Worm (Caenorhabditis elegans) whole organism, L3 larva: ENCODE results near the gene fbxa-209.

Experiments
- R02D3.7 ChIP-seq: fragments of 150-350 bp; optimal IDR thresholded peaks from 2 replicates; lab custom pipeline; 2014; ENCODE audit warnings: missing biosample characterization, missing genetic modification characterization
- aly-2 ChIP-seq: fragments of 150-350 bp; optimal IDR thresholded peaks from 2 replicates; lab custom pipeline; 2014; ENCODE audit warnings: missing biosample characterization, missing genetic modification characterization
- ceh-16 ChIP-seq: sonication (generic microtip); optimal IDR thresholded peaks from 2 replicates; lab custom pipeline; 2017; ENCODE audit warnings: missing biosample characterization, missing genetic modification characterization
- ceh-82 ChIP-seq: fragments of 150-350 bp; optimal IDR thresholded peaks from 2 replicates; lab custom pipeline; 2014; ENCODE audit warnings: missing biosample characterization, missing genetic modification characterization
- ceh-9 ChIP-seq: sonication (generic microtip); optimal IDR thresholded peaks from 2 replicates; lab custom pipeline; 2018; ENCODE audit warnings: missing biosample characterization, missing genetic modification characterization
- daf-12 ChIP-seq: fragments of 150-350 bp; optimal IDR thresholded peaks from 2 replicates; lab custom pipeline; 2014; ENCODE audit warnings: missing biosample characterization, missing genetic modification reagents, missing genetic modification characterization
- egl-27 ChIP-seq: sonication (generic microtip); optimal IDR thresholded peaks from 4 replicates; lab custom pipeline; 2017; ENCODE audit warnings: missing biosample characterization, missing genetic modification reagents, missing genetic modification characterization
- egl-5 ChIP-seq: fragments of 150-350 bp; optimal IDR thresholded peaks from 2 replicates; lab custom pipeline; 2017; ENCODE audit warnings: missing biosample characterization, missing genetic modification reagents, missing genetic modification characterization, inconsistent platforms
- elt-3 ChIP-seq, 3 experiments: fragments of 150-350 bp in 1 of 3; sonication (generic microtip) in 2 of 3; optimal IDR thresholded peaks; 2 replicates in 2 of 3; 4 replicates in 1 of 3; lab custom pipeline; 2014 to 2017; ENCODE audit warnings: missing biosample characterization in 3 of 3, missing genetic modification characterization in 3 of 3
- eor-1 ChIP-seq, 2 experiments: fragments of 150-350 bp; optimal IDR thresholded peaks; 2 replicates each; lab custom pipeline; 2014 to 2018; ENCODE audit warnings: missing biosample characterization in 2 of 2, missing genetic modification characterization in 2 of 2
- fkh-10 ChIP-seq: sonication (generic microtip); optimal IDR thresholded peaks from 2 replicates; lab custom pipeline; 2017; ENCODE audit warnings: missing biosample characterization, missing genetic modification reagents, missing genetic modification characterization
- fkh-2 ChIP-seq: fragments of 150-350 bp; optimal IDR thresholded peaks from 2 replicates; lab custom pipeline; 2014; ENCODE audit warnings: missing biosample characterization, missing genetic modification reagents, missing genetic modification characterization
- fos-1 ChIP-seq: fragments of 150-350 bp; optimal IDR thresholded peaks from 2 replicates; lab custom pipeline; 2014; ENCODE audit warnings: missing biosample characterization, missing genetic modification characterization
- hmg-11 ChIP-seq: sonication (generic microtip); optimal IDR thresholded peaks from 2 replicates; lab custom pipeline; 2016; ENCODE audit warnings: missing genetic modification characterization, missing compliant biosample characterization
- jun-1 ChIP-seq: fragments of 150-350 bp; optimal IDR thresholded peaks from 2 replicates; lab custom pipeline; 2014; ENCODE audit warnings: missing biosample characterization, missing genetic modification reagents, missing genetic modification characterization
- lin-15B ChIP-seq: fragments of 150-350 bp; optimal IDR thresholded peaks from 2 replicates; lab custom pipeline; 2014; ENCODE audit warnings: missing biosample characterization, missing genetic modification characterization
- lin-39 ChIP-seq: fragments of 150-350 bp; optimal IDR thresholded peaks from 2 replicates; lab custom pipeline; 2018; ENCODE audit warnings: missing biosample characterization, missing genetic modification reagents, missing genetic modification characterization
- lsy-12 ChIP-seq: sonication (generic microtip); optimal IDR thresholded peaks from 2 replicates; lab custom pipeline; 2016; ENCODE audit warnings: mild to moderate bottlenecking, missing genetic modification characterization, missing compliant biosample characterization
- mdl-1 ChIP-seq: fragments of 150-350 bp; optimal IDR thresholded peaks from 2 replicates; lab custom pipeline; 2014; ENCODE audit warnings: missing biosample characterization, missing genetic modification characterization
- mml-1 ChIP-seq: fragments of 150-350 bp; sonication (generic microtip); optimal IDR thresholded peaks from 3 replicates; lab custom pipeline; 2014; ENCODE audit warnings: missing biosample characterization, missing genetic modification characterization
- nfya-1 ChIP-seq: sonication (generic microtip); optimal IDR thresholded peaks from 2 replicates; lab custom pipeline; 2017; ENCODE audit warnings: missing genetic modification characterization, mild to moderate bottlenecking, missing compliant biosample characterization, antibody characterized with exemption, moderate library complexity; ENCODE audit not compliant: insufficient read depth
- nhr-11 ChIP-seq: fragments of 150-350 bp; optimal IDR thresholded peaks from 2 replicates; lab custom pipeline; 2014; ENCODE audit warnings: missing biosample characterization, missing genetic modification characterization
- nhr-23 ChIP-seq: fragments of 150-350 bp; optimal IDR thresholded peaks from 2 replicates; lab custom pipeline; 2014; ENCODE audit warnings: missing biosample characterization, missing genetic modification reagents, missing genetic modification characterization
- nhr-237 ChIP-seq: fragments of 150-350 bp; optimal IDR thresholded peaks from 2 replicates; lab custom pipeline; 2014; ENCODE audit warnings: missing biosample characterization, missing genetic modification characterization
- nhr-25 ChIP-seq: sonication (generic microtip); optimal IDR thresholded peaks from 2 replicates; lab custom pipeline; 2017; ENCODE audit warnings: missing biosample characterization, missing genetic modification characterization
- nhr-43 ChIP-seq: sonication (generic microtip); optimal IDR thresholded peaks from 2 replicates; lab custom pipeline; 2016; ENCODE audit warnings: mild to moderate bottlenecking, missing genetic modification characterization, missing compliant biosample characterization; ENCODE audit not compliant: poor library complexity, severe bottlenecking
- nhr-77 ChIP-seq: fragments of 150-350 bp; optimal IDR thresholded peaks from 2 replicates; lab custom pipeline; 2014; ENCODE audit warnings: missing biosample characterization, missing genetic modification characterization
- pha-4 ChIP-seq: fragments of 150-350 bp; optimal IDR thresholded peaks from 2 replicates; lab custom pipeline; 2014; ENCODE audit warnings: missing biosample characterization, missing genetic modification reagents, missing genetic modification characterization
- pqm-1 ChIP-seq: fragments of 150-350 bp; optimal IDR thresholded peaks from 2 replicates; lab custom pipeline; 2017; ENCODE audit warnings: missing biosample characterization, missing genetic modification characterization, inconsistent platforms
- sea-2 ChIP-seq: fragments of 150-350 bp; sonication (generic microtip); optimal IDR thresholded peaks from 4 replicates; lab custom pipeline; 2014; ENCODE audit warnings: missing biosample characterization, missing genetic modification reagents, missing genetic modification characterization
- snpc-4 ChIP-seq: fragments of 150-350 bp; optimal IDR thresholded peaks from 2 replicates; lab custom pipeline; 2014; ENCODE audit warnings: missing biosample characterization, missing genetic modification characterization
- tbx-2 ChIP-seq: sonication (generic microtip); optimal IDR thresholded peaks from 2 replicates; lab custom pipeline; 2016; ENCODE audit warnings: mild to moderate bottlenecking, missing genetic modification characterization, missing compliant biosample characterization
- unc-39 ChIP-seq: sonication (generic microtip); optimal IDR thresholded peaks from 4 replicates; lab custom pipeline; 2017; ENCODE audit warnings: missing biosample characterization, missing genetic modification characterization
- zag-1 ChIP-seq: fragments of 150-350 bp; optimal IDR thresholded peaks from 2 replicates; lab custom pipeline; 2014; ENCODE audit warnings: missing biosample characterization, missing genetic modification characterization
- ztf-11 ChIP-seq: fragments of 150-350 bp; optimal IDR thresholded peaks from 2 replicates; lab custom pipeline; 2014; ENCODE audit warnings: missing biosample characterization, missing genetic modification characterization
- ztf-4 ChIP-seq: fragments of 150-350 bp; optimal IDR thresholded peaks from 2 replicates; lab custom pipeline; 2014; ENCODE audit warnings: missing biosample characterization, missing genetic modification characterization

fbxa-209 gene

DNA sequence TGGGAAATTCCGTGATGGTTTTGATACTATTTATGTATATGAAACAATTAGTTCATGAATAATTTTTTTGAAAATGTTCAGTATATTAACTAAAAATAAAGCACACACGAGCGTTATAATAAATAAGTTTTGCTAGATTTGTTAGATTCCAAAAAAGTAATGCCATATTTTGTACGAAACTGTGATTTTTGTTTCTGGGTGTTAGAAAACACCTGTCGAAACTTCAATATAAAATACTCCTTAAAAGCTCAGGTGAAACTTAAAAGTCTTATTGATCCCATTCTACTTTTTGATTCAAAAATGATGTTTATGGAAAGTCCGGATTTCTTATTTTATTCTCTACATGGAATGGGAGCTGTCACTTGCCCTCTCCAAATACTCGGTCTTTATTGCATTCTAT, 10.9 kb downstream of the fbxa-209 start, which contains the start of gene srh-265:
srh-265 (plus strand) TSS at position 301 of the 400 bp plus-strand sequence.
- TF ChIP-seq jun-1 (tag; lab: Kevin White, UChicago): no peak

DNA sequence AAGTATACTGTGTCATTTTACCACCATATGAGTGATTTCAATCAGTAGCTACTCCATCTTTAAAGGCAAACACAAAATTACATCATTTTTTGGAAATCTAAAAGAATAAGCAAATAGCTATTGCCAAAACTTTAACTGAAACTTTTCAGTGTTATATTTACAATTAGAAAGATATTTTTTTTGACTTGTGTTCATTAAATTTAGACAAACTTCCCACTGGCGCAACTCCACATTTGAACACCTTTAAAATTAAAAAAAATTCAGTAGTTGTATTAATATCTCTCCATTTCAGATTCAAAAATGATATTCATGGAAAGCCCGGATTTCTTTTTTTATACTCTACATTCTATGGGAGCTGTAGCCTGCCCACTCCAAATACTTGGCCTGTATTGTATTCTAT, 13.0 kb downstream of the fbxa-209 start, which contains the start of gene srh-264:
srh-264 (plus strand) TSS at position 301 of the 400 bp plus-strand sequence.
- no peak for TF ChIP-seq nfya-1
- no peak for TF ChIP-seq pha-4
- no peak for TF ChIP-seq fkh-2
- no peak for TF ChIP-seq fos-1
- TF ChIP-seq daf-12: no peak
- no peak for TF ChIP-seq hmg-11 (tag; lab: Kevin White, UChicago)
- no peak for TF ChIP-seq egl-27 (tag; lab: Kevin White, UChicago)
- TF ChIP-seq nhr-11 (tag; lab: Kevin White, UChicago): no peak
- TF ChIP-seq nhr-77 (tag; lab: Kevin White, UChicago): no peak
- no peak for TF ChIP-seq eor-1 (tag; optimal IDR thresholded peaks at IDR 0.05; lab: Kevin White, UChicago)
- TF ChIP-seq nhr-43: no peak
- no peak for TF ChIP-seq tbx-2 (tag; lab: Kevin White, UChicago)
- TF ChIP-seq mdl-1 (tag; lab: Kevin White, UChicago): no peak
- no peak for TF ChIP-seq egl-5 (tag; lab: Kevin White, UChicago)

DNA sequence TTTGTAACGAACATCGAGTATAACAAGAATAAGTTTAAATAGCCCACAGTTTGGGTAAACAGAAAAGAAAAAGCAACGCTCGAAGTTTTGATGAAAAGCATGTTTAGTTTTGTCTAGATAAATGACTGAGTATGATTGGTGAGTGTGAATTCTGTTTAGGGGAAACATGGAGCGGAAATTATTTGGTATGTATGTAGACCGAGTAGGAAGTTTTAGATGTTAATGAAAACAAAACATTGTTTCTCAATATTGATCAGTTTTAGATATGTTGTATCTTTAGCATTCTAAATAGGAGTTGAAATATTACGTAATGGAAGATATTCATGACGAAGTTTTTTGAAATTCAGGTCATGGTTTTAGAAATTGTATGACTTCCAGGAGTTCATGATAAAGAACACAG, 14.2 kb downstream of the fbxa-209 start, which contains the start of gene srbc-63:
srbc-63 (minus strand) TSS at position 101 of the 400 bp plus-strand sequence.
- TF ChIP-seq snpc-4 (no peak), lin-15B (no peak), unc-39 (no peak), elt-3 (tag; optimal IDR thresholded peaks at IDR 0.05; lab: Kevin White, UChicago) (no peak), fkh-2 (no peak), aly-2 (tag; lab: Kevin White, UChicago) (no peak), nhr-43 (no peak), pqm-1 (tag; lab: Kevin White, UChicago) (no peak), mml-1 (no peak), egl-5 (tag; lab: Kevin White, UChicago) (no peak), hmg-11 (tag; lab: Kevin White, UChicago) (no peak), nhr-25 (tag; lab: Kevin White, UChicago) (no peak), R02D3.7 (tag; lab: Kevin White, UChicago) (no peak), nhr-237 (no peak), fkh-10 (GFP tag; lab: Kevin White, UChicago) (no peak), zag-1 (tag; lab: Kevin White, UChicago) (no peak), lsy-12 (tag; lab: Kevin White, UChicago) (no peak), ceh-9 (tag; lab: Kevin White, UChicago) (no peak)

DNA sequence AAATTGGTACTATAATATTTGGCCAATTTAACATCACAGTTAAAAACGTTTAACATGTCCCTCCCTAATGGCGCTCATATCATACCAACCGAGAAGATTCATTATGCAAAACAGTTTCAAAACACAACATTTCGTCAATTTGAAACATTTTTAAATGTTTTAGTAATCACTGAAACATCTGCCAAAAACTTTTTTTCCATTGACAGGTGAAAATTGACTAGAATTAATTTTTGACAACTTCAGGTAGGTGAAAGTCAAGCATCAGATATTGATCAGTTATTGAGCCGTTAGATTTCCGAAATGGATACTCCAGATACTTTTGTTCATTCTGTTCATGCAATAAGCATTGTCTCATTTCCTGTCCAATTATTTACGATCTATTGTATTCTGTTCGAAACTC, 19.9 kb downstream of the fbxa-209 start, which contains the start of gene srh-257:
srh-257 (plus strand) TSS at position 301 of the 400 bp plus-strand sequence.
- TF ChIP-seq eor-1 (tag; optimal IDR thresholded peaks at IDR 0.05; lab: Kevin White, UChicago) (no peak), ceh-16 (no peak), ztf-11 (tag; lab: Kevin White, UChicago) (no peak), nhr-23 (tag; lab: Kevin White, UChicago) (no peak), mdl-1 (tag; lab: Kevin White, UChicago) (no peak), mml-1 (no peak), egl-5 (tag; lab: Kevin White, UChicago) (no peak), ztf-4 (tag; lab: Kevin White, UChicago) (no peak), sea-2 (GFP tag; lab: Kevin White, UChicago) (no peak)
- TF ChIP-seq, all 47 proteins: peak for 0

DNA sequence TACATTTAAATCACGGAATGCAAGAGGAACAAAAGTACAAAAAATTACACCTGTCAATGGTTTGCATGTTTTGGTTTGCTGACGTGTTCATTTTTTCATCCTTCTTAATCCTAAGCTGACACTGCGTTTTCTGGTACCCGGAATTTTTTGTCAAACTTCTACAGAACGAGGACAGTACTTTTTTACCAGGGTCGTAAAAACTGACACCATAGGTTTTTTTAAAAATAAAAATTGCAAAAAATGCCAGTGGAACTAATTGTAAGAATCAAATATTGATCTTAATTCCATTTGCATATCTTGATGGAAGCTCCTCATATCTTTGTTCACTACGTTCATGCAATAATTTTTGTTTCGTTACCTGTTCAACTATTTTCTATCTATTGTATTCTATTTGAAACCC, 22.0 kb downstream of the fbxa-209 start, which contains the start of gene srh-258:
srh-258 (plus strand) TSS at position 301 of the 400 bp plus-strand sequence.
- TF ChIP-seq nhr-43 (no peak), ceh-82 (tag; lab: Kevin White, UChicago) (no peak), lin-39 (tag; lab: Kevin White, UChicago) (no peak), nhr-23 (tag; lab: Kevin White, UChicago) (no peak), egl-27 (tag; lab: Kevin White, UChicago) (no peak)
